Worm (Caenorhabditis elegans): Measurements from ENCODE around the gene sri-27.
A peak's percentile ranks its signal among the peaks of the same experiment; 100 is the strongest.

sri-27 gene

DNA sequence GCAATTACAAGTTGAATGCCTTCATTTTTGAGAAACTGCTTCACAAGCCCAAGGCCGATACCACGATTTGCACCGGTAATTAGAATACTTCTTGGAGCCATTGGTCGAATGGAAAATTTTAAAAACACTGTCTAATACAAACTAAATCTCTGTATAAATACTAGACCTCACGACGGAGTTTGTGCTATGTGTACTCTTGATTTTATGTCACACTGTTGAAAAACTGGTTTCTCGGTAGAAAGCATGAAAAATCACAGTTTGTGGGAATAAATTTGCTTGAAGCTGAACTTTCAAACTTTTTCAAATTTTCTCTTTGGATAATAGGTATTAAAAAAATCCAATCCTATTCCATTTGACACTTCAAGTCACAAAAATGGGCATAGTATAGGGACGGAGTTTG, 30.1 kb downstream of the sri-27 start, which contains the start of gene ZK697.14:
ZK697.14 (minus strand) TSS at position 101 of the 400 bp plus-strand sequence.
- TF ChIP-seq ztf-11 (tag; optimal IDR thresholded peaks at IDR 0.05), result no peak
- no peak for TF ChIP-seq nhr-237 (tag; optimal IDR thresholded peaks at IDR 0.05)
- TF ChIP-seq ceh-16 (tag; optimal IDR thresholded peaks at IDR 0.05), result no peak
- TF ChIP-seq unc-62 (GFP tag; optimal IDR thresholded peaks at IDR 0.05), result no peak
- no peak for TF ChIP-seq elt-2 (tag; optimal IDR thresholded peaks at IDR 0.05)
- TF ChIP-seq fkh-10 (GFP tag; optimal IDR thresholded peaks at IDR 0.05), result no peak
- no peak for TF ChIP-seq mml-1 (tag; optimal IDR thresholded peaks at IDR 0.05)
- TF ChIP-seq nhr-77 (tag; optimal IDR thresholded peaks at IDR 0.05), result no peak

- TF ChIP-seq skn-1 (tag; optimal IDR thresholded peaks at IDR 0.05) (no peak), elt-2 (tag; optimal IDR thresholded peaks at IDR 0.05) (peak; percentile 64), ama-1 (optimal IDR thresholded peaks at IDR 0.05) (no peak), pqm-1 (tag; optimal IDR thresholded peaks at IDR 0.05) (peak; percentile 7), egl-5 (tag; optimal IDR thresholded peaks at IDR 0.05) (no peak)
Measured at ce11 chrV:1756099-1756498, 30.6 kb downstream of the sri-27 start.

- TF ChIP-seq jun-1 (tag; optimal IDR thresholded peaks at IDR 0.05) (no peak), elt-2 (tag; optimal IDR thresholded peaks at IDR 0.05) (peak; percentile 45)
Measured at ce11 chrV:1756856-1757255, 31.4 kb downstream of the sri-27 start, which contains the start of gene clec-204. clec-204 (plus strand) TSS chrV:1757156.

ce11 chrV:1760682-1761081, 35.2 kb downstream of the sri-27 start, which contains the start of gene clec-205:
clec-205 (plus strand) TSS chrV:1760893.
- TF ChIP-seq nhr-12 (tag; optimal IDR thresholded peaks at IDR 0.05) (no peak), elt-2 (tag; optimal IDR thresholded peaks at IDR 0.05) (peak; percentile 60)

DNA sequence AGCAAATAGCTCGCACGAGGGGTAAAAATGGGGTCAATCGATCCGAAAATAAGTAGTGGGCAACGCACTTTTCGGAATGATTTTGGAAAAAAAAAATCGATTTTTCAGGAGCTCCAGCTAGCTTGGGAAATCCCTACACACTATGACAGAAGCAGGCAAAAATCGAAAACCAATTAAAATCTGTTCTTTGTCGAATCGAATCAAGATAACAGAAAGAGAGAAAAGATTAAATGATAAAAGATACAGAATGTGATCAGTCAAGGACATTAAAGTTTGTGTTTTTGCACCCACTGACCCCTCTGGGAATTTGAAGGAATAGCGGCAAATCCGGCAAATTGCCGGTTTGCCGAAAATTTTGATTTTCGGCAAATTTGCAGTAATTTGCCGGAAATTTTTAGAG, 42.0 kb downstream of the sri-27 start:
- TF ChIP-seq pqm-1 (tag; optimal IDR thresholded peaks at IDR 0.05), result no peak

DNA sequence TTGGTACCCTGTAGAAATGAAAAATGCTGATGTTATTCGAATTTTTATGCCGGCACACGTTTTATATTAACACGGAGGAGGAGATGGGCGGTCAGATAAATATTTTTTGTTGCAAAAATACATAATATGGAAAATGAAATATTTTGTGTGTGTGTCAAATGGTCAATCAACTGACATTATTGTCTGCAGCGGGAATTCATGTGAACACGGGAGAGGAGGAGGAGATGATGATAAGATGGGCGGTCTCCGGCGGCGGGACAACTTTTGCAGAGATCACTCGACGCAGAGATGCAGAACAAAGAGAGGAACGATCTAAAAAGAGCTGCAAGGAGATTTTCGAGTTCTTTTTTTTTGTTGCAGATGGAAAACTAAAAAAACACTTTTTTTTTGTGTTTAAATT, 46.3 kb downstream of the sri-27 start, which contains the start of gene dhs-13:
dhs-13 (minus strand) TSS at position 8 of the 400 bp plus-strand sequence.
- TF ChIP-seq sea-2 (GFP tag; optimal IDR thresholded peaks at IDR 0.05) (no peak), nhr-11 (tag; optimal IDR thresholded peaks at IDR 0.05) (no peak), jun-1 (tag; optimal IDR thresholded peaks at IDR 0.05) (no peak), nhr-25 (tag; optimal IDR thresholded peaks at IDR 0.05) (no peak), mml-1 (tag; optimal IDR thresholded peaks at IDR 0.05) (no peak), pqm-1 (tag; optimal IDR thresholded peaks at IDR 0.05) (no peak), ZK546.5 (tag; optimal IDR thresholded peaks at IDR 0.05) (no peak), nhr-23 (tag; optimal IDR thresholded peaks at IDR 0.05) (no peak), pha-4 (tag; optimal IDR thresholded peaks at IDR 0.05) (peak; percentile 47), ceh-82 (tag; optimal IDR thresholded peaks at IDR 0.05) (no peak), nhr-43 (tag; optimal IDR thresholded peaks at IDR 0.05; ENCODE audit: poor library complexity, severe bottlenecking) (no peak), hmg-11 (tag; optimal IDR thresholded peaks at IDR 0.05) (no peak), nhr-28 (tag; optimal IDR thresholded peaks at IDR 0.05) (no peak), lin-15B (tag; optimal IDR thresholded peaks at IDR 0.05) (peak; percentile 36), nhr-67 (tag; optimal IDR thresholded peaks at IDR 0.05) (no peak), egl-5 (tag; optimal IDR thresholded peaks at IDR 0.05) (no peak), aly-2 (tag; optimal IDR thresholded peaks at IDR 0.05) (no peak), elt-2 (tag; optimal IDR thresholded peaks at IDR 0.05) (peak; percentile 52), tbx-2 (tag; optimal IDR thresholded peaks at IDR 0.05) (no peak), skn-1 (tag; optimal IDR thresholded peaks at IDR 0.05) (no peak), elt-1 (tag; optimal IDR thresholded peaks at IDR 0.05) (no peak), nhr-77 (tag; optimal IDR thresholded peaks at IDR 0.05) (no peak)

DNA sequence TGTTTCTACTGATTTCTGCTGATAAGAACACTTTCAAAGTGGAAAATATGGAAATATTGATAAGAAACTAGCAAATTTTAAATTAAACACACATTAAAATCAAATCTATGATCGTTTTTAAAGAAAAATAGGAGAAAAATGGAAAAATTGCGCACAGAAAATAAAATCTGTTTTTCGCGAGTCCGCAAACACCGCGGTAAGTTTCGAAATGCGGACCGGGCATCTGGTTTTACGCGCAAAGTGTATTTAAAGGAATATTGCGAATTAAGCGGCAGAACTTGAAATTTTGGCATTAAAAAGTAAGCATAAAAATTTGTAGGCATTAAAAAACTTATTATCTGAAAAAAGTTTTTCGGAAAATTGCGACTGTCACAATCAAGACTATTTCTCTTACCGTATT, 47.7 kb downstream of the sri-27 start:
- TF ChIP-seq elt-2 (tag; optimal IDR thresholded peaks at IDR 0.05) (peak; percentile 27), hmg-11 (tag; optimal IDR thresholded peaks at IDR 0.05) (peak; percentile 32), nfya-1 (tag; optimal IDR thresholded peaks at IDR 0.05; ENCODE audit: insufficient read depth) (peak; percentile 22), egl-5 (tag; optimal IDR thresholded peaks at IDR 0.05) (no peak)
